Worm (Caenorhabditis elegans) whole organism, L3 larva: ENCODE measurements around the gene T23B7.3.

ENCODE experiments used
- R02D3.7 ChIP-seq: fragments of 150-350 bp; optimal IDR thresholded peaks from 2 replicates; lab custom pipeline; 2014; ENCODE audit warnings: missing biosample characterization, missing genetic modification characterization
- ZK546.5 ChIP-seq: sonication (generic microtip); optimal IDR thresholded peaks from 2 replicates; lab custom pipeline; 2017; ENCODE audit warnings: missing biosample characterization, missing genetic modification characterization
- aly-2 ChIP-seq: fragments of 150-350 bp; optimal IDR thresholded peaks from 2 replicates; lab custom pipeline; 2014; ENCODE audit warnings: missing biosample characterization, missing genetic modification characterization
- ama-1 ChIP-seq: fragments of 150-350 bp; optimal IDR thresholded peaks from 2 replicates; lab custom pipeline; 2018
- ceh-16 ChIP-seq: sonication (generic microtip); optimal IDR thresholded peaks from 2 replicates; lab custom pipeline; 2017; ENCODE audit warnings: missing biosample characterization, missing genetic modification characterization
- ceh-28 ChIP-seq: fragments of 150-350 bp; optimal IDR thresholded peaks from 2 replicates; lab custom pipeline; 2014; ENCODE audit warnings: missing biosample characterization, missing genetic modification reagents, missing genetic modification characterization
- ceh-82 ChIP-seq: fragments of 150-350 bp; optimal IDR thresholded peaks from 2 replicates; lab custom pipeline; 2014; ENCODE audit warnings: missing biosample characterization, missing genetic modification characterization
- ceh-9 ChIP-seq: sonication (generic microtip); optimal IDR thresholded peaks from 2 replicates; lab custom pipeline; 2018; ENCODE audit warnings: missing biosample characterization, missing genetic modification characterization
- daf-12 ChIP-seq: fragments of 150-350 bp; optimal IDR thresholded peaks from 2 replicates; lab custom pipeline; 2014; ENCODE audit warnings: missing biosample characterization, missing genetic modification reagents, missing genetic modification characterization
- egl-27 ChIP-seq: sonication (generic microtip); optimal IDR thresholded peaks from 4 replicates; lab custom pipeline; 2017; ENCODE audit warnings: missing biosample characterization, missing genetic modification reagents, missing genetic modification characterization
- egl-5 ChIP-seq: fragments of 150-350 bp; optimal IDR thresholded peaks from 2 replicates; lab custom pipeline; 2017; ENCODE audit warnings: missing biosample characterization, missing genetic modification reagents, missing genetic modification characterization, inconsistent platforms
- elt-1 ChIP-seq: fragments of 150-350 bp; optimal IDR thresholded peaks from 2 replicates; lab custom pipeline; 2014; ENCODE audit warnings: missing biosample characterization, missing genetic modification characterization
- elt-2 ChIP-seq: sonication (generic microtip); optimal IDR thresholded peaks from 2 replicates; lab custom pipeline; 2016; ENCODE audit warnings: missing genetic modification reagents, mild to moderate bottlenecking, missing genetic modification characterization, missing compliant biosample characterization
- elt-3 ChIP-seq, 3 experiments: fragments of 150-350 bp in 1 of 3; sonication (generic microtip) in 2 of 3; optimal IDR thresholded peaks; 2 replicates in 2 of 3; 4 replicates in 1 of 3; lab custom pipeline; 2014 to 2017; ENCODE audit warnings: missing biosample characterization in 3 of 3, missing genetic modification characterization in 3 of 3
- eor-1 ChIP-seq, 2 experiments: fragments of 150-350 bp; optimal IDR thresholded peaks; 2 replicates each; lab custom pipeline; 2014 to 2018; ENCODE audit warnings: missing biosample characterization in 2 of 2, missing genetic modification characterization in 2 of 2
- fkh-10 ChIP-seq: sonication (generic microtip); optimal IDR thresholded peaks from 2 replicates; lab custom pipeline; 2017; ENCODE audit warnings: missing biosample characterization, missing genetic modification reagents, missing genetic modification characterization
- fkh-2 ChIP-seq: fragments of 150-350 bp; optimal IDR thresholded peaks from 2 replicates; lab custom pipeline; 2014; ENCODE audit warnings: missing biosample characterization, missing genetic modification reagents, missing genetic modification characterization
- fos-1 ChIP-seq: fragments of 150-350 bp; optimal IDR thresholded peaks from 2 replicates; lab custom pipeline; 2014; ENCODE audit warnings: missing biosample characterization, missing genetic modification characterization
- hmg-11 ChIP-seq: sonication (generic microtip); optimal IDR thresholded peaks from 2 replicates; lab custom pipeline; 2016; ENCODE audit warnings: missing genetic modification characterization, missing compliant biosample characterization
- jun-1 ChIP-seq: fragments of 150-350 bp; optimal IDR thresholded peaks from 2 replicates; lab custom pipeline; 2014; ENCODE audit warnings: missing biosample characterization, missing genetic modification reagents, missing genetic modification characterization
- lin-15B ChIP-seq: fragments of 150-350 bp; optimal IDR thresholded peaks from 2 replicates; lab custom pipeline; 2014; ENCODE audit warnings: missing biosample characterization, missing genetic modification characterization
- lin-39 ChIP-seq: fragments of 150-350 bp; optimal IDR thresholded peaks from 2 replicates; lab custom pipeline; 2018; ENCODE audit warnings: missing biosample characterization, missing genetic modification reagents, missing genetic modification characterization
- lsy-12 ChIP-seq: sonication (generic microtip); optimal IDR thresholded peaks from 2 replicates; lab custom pipeline; 2016; ENCODE audit warnings: mild to moderate bottlenecking, missing genetic modification characterization, missing compliant biosample characterization
- mdl-1 ChIP-seq: fragments of 150-350 bp; optimal IDR thresholded peaks from 2 replicates; lab custom pipeline; 2014; ENCODE audit warnings: missing biosample characterization, missing genetic modification characterization
- mml-1 ChIP-seq: fragments of 150-350 bp; sonication (generic microtip); optimal IDR thresholded peaks from 3 replicates; lab custom pipeline; 2014; ENCODE audit warnings: missing biosample characterization, missing genetic modification characterization
- nfya-1 ChIP-seq: sonication (generic microtip); optimal IDR thresholded peaks from 2 replicates; lab custom pipeline; 2017; ENCODE audit warnings: missing genetic modification characterization, mild to moderate bottlenecking, missing compliant biosample characterization, antibody characterized with exemption, moderate library complexity; ENCODE audit not compliant: insufficient read depth
- nhr-11 ChIP-seq: fragments of 150-350 bp; optimal IDR thresholded peaks from 2 replicates; lab custom pipeline; 2014; ENCODE audit warnings: missing biosample characterization, missing genetic modification characterization
- nhr-12 ChIP-seq: fragments of 150-350 bp; optimal IDR thresholded peaks from 2 replicates; lab custom pipeline; 2014; ENCODE audit warnings: missing biosample characterization, missing genetic modification characterization
- nhr-23 ChIP-seq: fragments of 150-350 bp; optimal IDR thresholded peaks from 2 replicates; lab custom pipeline; 2014; ENCODE audit warnings: missing biosample characterization, missing genetic modification reagents, missing genetic modification characterization
- nhr-237 ChIP-seq: fragments of 150-350 bp; optimal IDR thresholded peaks from 2 replicates; lab custom pipeline; 2014; ENCODE audit warnings: missing biosample characterization, missing genetic modification characterization
- nhr-25 ChIP-seq: sonication (generic microtip); optimal IDR thresholded peaks from 2 replicates; lab custom pipeline; 2017; ENCODE audit warnings: missing biosample characterization, missing genetic modification characterization
- nhr-28 ChIP-seq: fragments of 150-350 bp; optimal IDR thresholded peaks from 2 replicates; lab custom pipeline; 2014; ENCODE audit warnings: missing biosample characterization, missing genetic modification characterization
- nhr-43 ChIP-seq: sonication (generic microtip); optimal IDR thresholded peaks from 2 replicates; lab custom pipeline; 2016; ENCODE audit warnings: mild to moderate bottlenecking, missing genetic modification characterization, missing compliant biosample characterization; ENCODE audit not compliant: poor library complexity, severe bottlenecking
- nhr-67 ChIP-seq: fragments of 150-350 bp; optimal IDR thresholded peaks from 2 replicates; lab custom pipeline; 2014; ENCODE audit warnings: missing biosample characterization, missing genetic modification characterization
- nhr-76 ChIP-seq: fragments of 150-350 bp; sonication (generic microtip); optimal IDR thresholded peaks from 5 replicates; lab custom pipeline; 2014; ENCODE audit warnings: missing biosample characterization, missing genetic modification characterization
- nhr-77 ChIP-seq: fragments of 150-350 bp; optimal IDR thresholded peaks from 2 replicates; lab custom pipeline; 2014; ENCODE audit warnings: missing biosample characterization, missing genetic modification characterization
- pha-4 ChIP-seq: fragments of 150-350 bp; optimal IDR thresholded peaks from 2 replicates; lab custom pipeline; 2014; ENCODE audit warnings: missing biosample characterization, missing genetic modification reagents, missing genetic modification characterization
- pqm-1 ChIP-seq: fragments of 150-350 bp; optimal IDR thresholded peaks from 2 replicates; lab custom pipeline; 2017; ENCODE audit warnings: missing biosample characterization, missing genetic modification characterization, inconsistent platforms
- sea-2 ChIP-seq: fragments of 150-350 bp; sonication (generic microtip); optimal IDR thresholded peaks from 4 replicates; lab custom pipeline; 2014; ENCODE audit warnings: missing biosample characterization, missing genetic modification reagents, missing genetic modification characterization
- skn-1 ChIP-seq: fragments of 150-350 bp; optimal IDR thresholded peaks from 2 replicates; lab custom pipeline; 2014; ENCODE audit warnings: missing biosample characterization, missing genetic modification characterization
- snpc-4 ChIP-seq: fragments of 150-350 bp; optimal IDR thresholded peaks from 2 replicates; lab custom pipeline; 2014; ENCODE audit warnings: missing biosample characterization, missing genetic modification characterization
- tbx-2 ChIP-seq: sonication (generic microtip); optimal IDR thresholded peaks from 2 replicates; lab custom pipeline; 2016; ENCODE audit warnings: mild to moderate bottlenecking, missing genetic modification characterization, missing compliant biosample characterization
- unc-39 ChIP-seq: sonication (generic microtip); optimal IDR thresholded peaks from 4 replicates; lab custom pipeline; 2017; ENCODE audit warnings: missing biosample characterization, missing genetic modification characterization
- unc-62 ChIP-seq: fragments of 150-350 bp; sonication (generic microtip); optimal IDR thresholded peaks from 4 replicates; lab custom pipeline; 2014; ENCODE audit warnings: missing biosample characterization, missing genetic modification reagents, missing genetic modification characterization
- zag-1 ChIP-seq: fragments of 150-350 bp; optimal IDR thresholded peaks from 2 replicates; lab custom pipeline; 2014; ENCODE audit warnings: missing biosample characterization, missing genetic modification characterization
- ztf-11 ChIP-seq: fragments of 150-350 bp; optimal IDR thresholded peaks from 2 replicates; lab custom pipeline; 2014; ENCODE audit warnings: missing biosample characterization, missing genetic modification characterization
- ztf-4 ChIP-seq: fragments of 150-350 bp; optimal IDR thresholded peaks from 2 replicates; lab custom pipeline; 2014; ENCODE audit warnings: missing biosample characterization, missing genetic modification characterization

T23B7.3 gene

ce11 chrII:4851594-4852106 is 1.7 kb downstream of the T23B7.3 start, which contains the start of gene dnj-9:
Gene dnj-9, plus strand, starts transcription at chrII:4852056.
- TF ChIP-seq elt-2 (tag; lab: Kevin White, UChicago) (peak; percentile 91), ztf-11 (tag; lab: Kevin White, UChicago) (no peak), nhr-77 (tag; lab: Kevin White, UChicago) (peak; percentile 29), hmg-11 (tag; lab: Kevin White, UChicago) (peak; percentile 75), unc-62 (GFP tag; lab: Kevin White, UChicago) (peak; percentile 40), nhr-237 (tag; lab: Kevin White, UChicago) (no peak), nhr-28 (tag; lab: Kevin White, UChicago) (no peak), lin-15B (tag; lab: Kevin White, UChicago) (peak; percentile 91), nhr-76 (tag; lab: Kevin White, UChicago) (no peak), elt-3 (tag; optimal IDR thresholded peaks at IDR 0.05; lab: Kevin White, UChicago) (no peak), fos-1 (tag; lab: Kevin White, UChicago) (peak; percentile 29), egl-5 (tag; lab: Kevin White, UChicago) (peak; percentile 84), R02D3.7 (peak; percentile 86), nhr-43 (peak; percentile 95), egl-27 (tag; lab: Kevin White, UChicago) (peak; percentile 0), elt-1 (tag; lab: Kevin White, UChicago) (peak; percentile 74), nfya-1 (tag; lab: Kevin White, UChicago) (peak; percentile 93), ceh-16 (tag; lab: Kevin White, UChicago) (no peak), ama-1 (peak; percentile 75), mml-1 (tag; lab: Kevin White, UChicago) (no peak), lin-39 (tag; lab: Kevin White, UChicago) (peak; percentile 49), fkh-10 (GFP tag; lab: Kevin White, UChicago) (peak; percentile 77), tbx-2 (tag; lab: Kevin White, UChicago) (peak; percentile 94), ztf-4 (tag; lab: Kevin White, UChicago) (peak; percentile 63), mdl-1 (no peak), pqm-1 (tag; lab: Kevin White, UChicago) (peak; percentile 39), sea-2 (GFP tag; lab: Kevin White, UChicago) (no peak), nhr-12 (no peak), unc-39 (tag; lab: Kevin White, UChicago) (no peak), ceh-82 (peak; percentile 31), aly-2 (tag; lab: Kevin White, UChicago) (no peak), nhr-25 (tag; lab: Kevin White, UChicago) (peak; percentile 93), fkh-2 (no peak), ceh-28 (tag; lab: Kevin White, UChicago) (peak; percentile 84), jun-1 (tag; lab: Kevin White, UChicago) (peak; percentile 94), skn-1 (tag; lab: Kevin White, UChicago) (peak; percentile 88), lsy-12 (tag; lab: Kevin White, UChicago) (peak; percentile 93), pha-4 (tag; lab: Kevin White, UChicago) (peak; percentile 97), nhr-23 (tag; lab: Kevin White, UChicago) (peak; percentile 99), ceh-9 (tag; lab: Kevin White, UChicago) (no peak), snpc-4 (tag; lab: Kevin White, UChicago) (peak; percentile 92), nhr-67 (no peak), eor-1 (tag; optimal IDR thresholded peaks at IDR 0.05; lab: Kevin White, UChicago) (peak in 1 of 2 experiments; percentile 1), nhr-11 (peak; percentile 58), daf-12 (peak; percentile 17), ZK546.5 (peak; percentile 48), zag-1 (peak; percentile 40)
